Worm (Caenorhabditis elegans) whole organism, mixed stage, embryonic: ENCODE data around the gene Y62H9A.1.

ENCODE experiments used
- blmp-1 ChIP-seq: fragments of 150-350 bp; optimal IDR thresholded peaks from 2 replicates; lab custom pipeline; 2014; ENCODE audit warnings: missing biosample characterization, missing genetic modification characterization
- ceh-43 ChIP-seq: fragments of 200-800 bp; sonication (Bioruptor generic); optimal IDR thresholded peaks from 2 replicates; lab custom pipeline; 2018; ENCODE audit warnings: mild to moderate bottlenecking, missing genetic modification characterization, moderate library complexity, missing compliant biosample characterization
- ces-1 ChIP-seq: fragments of 150-350 bp; optimal IDR thresholded peaks from 2 replicates; lab custom pipeline; 2014; ENCODE audit warnings: missing biosample characterization, missing genetic modification reagents, missing genetic modification characterization
- cnd-1 ChIP-seq: fragments of 200-800 bp; sonication (Bioruptor generic); optimal IDR thresholded peaks from 2 replicates; lab custom pipeline; 2018; ENCODE audit warnings: mild to moderate bottlenecking, missing genetic modification characterization, missing compliant biosample characterization
- elt-1 ChIP-seq: sonication (generic microtip); optimal IDR thresholded peaks from 2 replicates; lab custom pipeline; 2017; ENCODE audit warnings: missing genetic modification characterization, mild to moderate bottlenecking, missing compliant biosample characterization, antibody characterized with exemption, moderate library complexity, borderline replicate concordance; ENCODE audit not compliant: insufficient read depth
- elt-3 ChIP-seq: fragments of 150-350 bp; optimal IDR thresholded peaks from 2 replicates; lab custom pipeline; 2014; ENCODE audit warnings: missing biosample characterization, missing genetic modification characterization
- flh-1 ChIP-seq: fragments of 200-800 bp; sonication (Bioruptor generic); optimal IDR thresholded peaks from 2 replicates; lab custom pipeline; 2018; ENCODE audit warnings: mild to moderate bottlenecking, missing genetic modification characterization, moderate library complexity, missing compliant biosample characterization
- ham-2 ChIP-seq: fragments of 200-800 bp; sonication (Bioruptor generic); optimal IDR thresholded peaks from 2 replicates; lab custom pipeline; 2018; ENCODE audit warnings: mild to moderate bottlenecking, missing genetic modification characterization, missing compliant biosample characterization
- hlh-1 ChIP-seq: fragments of 150-350 bp; optimal IDR thresholded peaks from 2 replicates; lab custom pipeline; 2014; ENCODE audit warnings: missing biosample characterization, missing genetic modification reagents, missing genetic modification characterization
- lin-13 ChIP-seq: fragments of 150-350 bp; optimal IDR thresholded peaks from 2 replicates; lab custom pipeline; 2014; ENCODE audit warnings: missing biosample characterization, missing genetic modification characterization
- lin-32 ChIP-seq: fragments of 200-800 bp; sonication (Bioruptor generic); optimal IDR thresholded peaks from 2 replicates; lab custom pipeline; 2018; ENCODE audit warnings: mild to moderate bottlenecking, missing genetic modification characterization, missing compliant biosample characterization
- lsy-2 ChIP-seq: fragments of 150-350 bp; optimal IDR thresholded peaks from 2 replicates; lab custom pipeline; 2014; ENCODE audit warnings: missing biosample characterization, missing genetic modification characterization
- mab-5 ChIP-seq: fragments of 150-350 bp; optimal IDR thresholded peaks from 2 replicates; lab custom pipeline; 2014; ENCODE audit warnings: missing biosample characterization, missing genetic modification characterization
- mep-1 ChIP-seq: fragments of 150-350 bp; optimal IDR thresholded peaks from 2 replicates; lab custom pipeline; 2017; ENCODE audit warnings: missing biosample characterization, missing genetic modification reagents, missing genetic modification characterization, inconsistent platforms
- nhr-237 ChIP-seq: fragments of 150-350 bp; optimal IDR thresholded peaks from 2 replicates; lab custom pipeline; 2014; ENCODE audit warnings: missing biosample characterization, missing genetic modification characterization
- nhr-28 ChIP-seq: fragments of 150-350 bp; optimal IDR thresholded peaks from 2 replicates; lab custom pipeline; 2014; ENCODE audit warnings: missing biosample characterization, missing genetic modification characterization
- nhr-76 ChIP-seq: sonication (generic microtip); optimal IDR thresholded peaks from 2 replicates; lab custom pipeline; 2017; ENCODE audit warnings: missing biosample characterization, missing genetic modification characterization
- pha-4 ChIP-seq: fragments of 150-350 bp; optimal IDR thresholded peaks from 2 replicates; lab custom pipeline; 2018; ENCODE audit warnings: missing biosample characterization, missing genetic modification reagents, missing genetic modification characterization
- sem-2 ChIP-seq: fragments of 200-800 bp; sonication (Bioruptor generic); optimal IDR thresholded peaks from 2 replicates; lab custom pipeline; 2018; ENCODE audit warnings: mild to moderate bottlenecking, missing genetic modification characterization, missing compliant biosample characterization
- snpc-4 ChIP-seq: fragments of 150-350 bp; optimal IDR thresholded peaks from 2 replicates; lab custom pipeline; 2014; ENCODE audit warnings: missing biosample characterization, missing genetic modification characterization
- sptf-1 ChIP-seq: sonication (generic microtip); optimal IDR thresholded peaks from 2 replicates; lab custom pipeline; 2017; ENCODE audit warnings: mild to moderate bottlenecking, missing genetic modification characterization, moderate library complexity, missing compliant biosample characterization
- tbx-8 ChIP-seq: fragments of 200-800 bp; sonication (Bioruptor generic); optimal IDR thresholded peaks from 2 replicates; lab custom pipeline; 2018; ENCODE audit warnings: mild to moderate bottlenecking, missing genetic modification characterization, moderate library complexity, missing compliant biosample characterization
- unc-39 ChIP-seq: fragments of 150-350 bp; optimal IDR thresholded peaks from 2 replicates; lab custom pipeline; 2014; ENCODE audit warnings: missing biosample characterization, missing genetic modification characterization
- unc-62 ChIP-seq: fragments of 150-350 bp; optimal IDR thresholded peaks from 2 replicates; lab custom pipeline; 2014; ENCODE audit warnings: missing biosample characterization, missing genetic modification reagents, missing genetic modification characterization
- zip-8 ChIP-seq: fragments of 150-350 bp; optimal IDR thresholded peaks from 2 replicates; lab custom pipeline; 2014; ENCODE audit warnings: missing biosample characterization, missing genetic modification characterization
- ztf-11 ChIP-seq: fragments of 150-350 bp; optimal IDR thresholded peaks from 2 replicates; lab custom pipeline; 2014; ENCODE audit warnings: missing biosample characterization, missing genetic modification characterization

The Y62H9A.1 gene

DNA sequence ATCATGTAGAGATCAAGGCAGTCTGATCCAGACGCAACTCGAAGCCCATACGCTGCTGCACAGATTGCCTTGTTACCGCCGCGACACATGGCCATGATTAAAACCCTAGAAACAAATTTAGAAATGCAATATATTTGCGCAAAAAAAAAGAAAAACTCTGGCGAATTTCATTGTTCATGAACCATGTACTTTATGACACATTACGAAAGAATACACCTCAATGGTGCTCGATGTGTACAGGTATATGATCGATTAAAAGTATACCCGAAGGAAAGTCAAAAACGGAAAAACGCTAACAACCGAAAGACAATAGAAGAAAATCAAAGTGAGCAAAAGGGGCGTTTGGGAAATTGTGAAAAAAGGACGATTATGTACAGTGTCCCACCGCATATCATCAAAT, 17.0 kb downstream of the Y62H9A.1 start, which contains the start of gene Y62H9A.8:
TSS of gene Y62H9A.8 (minus strand) at position 101 of the 400 bp plus-strand sequence.
- TF ChIP-seq pha-4 (no peak), tbx-8 (GFP tag; lab: Kevin White, UChicago) (no peak), zip-8 (tag; lab: Kevin White, UChicago) (no peak), sem-2 (GFP tag; lab: Kevin White, UChicago) (no peak), ham-2 (GFP tag; lab: Kevin White, UChicago) (no peak), ces-1 (GFP tag; lab: Kevin White, UChicago) (no peak), mab-5 (tag; lab: Kevin White, UChicago) (no peak), cnd-1 (tag; lab: Kevin White, UChicago) (no peak), ceh-43 (no peak), lsy-2 (tag; lab: Kevin White, UChicago) (no peak), elt-3 (tag; lab: Kevin White, UChicago) (no peak), elt-1 (tag; lab: Kevin White, UChicago) (no peak), hlh-1 (tag; lab: Kevin White, UChicago) (no peak), lin-32 (GFP tag; lab: Kevin White, UChicago) (no peak), sptf-1 (tag; lab: Kevin White, UChicago) (no peak), nhr-76 (tag; lab: Kevin White, UChicago) (no peak), snpc-4 (no peak), nhr-28 (tag; lab: Kevin White, UChicago) (no peak), blmp-1 (tag; lab: Kevin White, UChicago) (no peak)

DNA sequence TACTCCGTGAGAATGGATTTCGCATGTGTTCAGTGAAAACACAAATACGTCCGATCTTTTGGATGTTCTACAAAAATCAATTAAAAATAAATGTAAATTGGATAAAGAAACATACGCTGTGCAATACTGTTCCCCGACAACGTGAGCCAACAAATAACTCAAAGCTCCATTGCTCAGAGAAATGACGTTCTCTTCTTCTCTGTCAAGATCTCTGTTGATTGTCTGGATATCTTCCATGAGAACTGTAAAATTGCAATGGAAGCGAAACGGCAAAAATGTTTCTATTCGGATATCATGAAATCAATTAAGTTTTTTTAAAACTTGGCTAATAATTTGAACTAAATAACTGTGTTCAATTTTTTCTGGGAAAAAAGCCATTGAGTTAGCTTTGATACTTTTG, 21.4 kb downstream of the Y62H9A.1 start:
- TF ChIP-seq lsy-2 (tag; lab: Kevin White, UChicago) (no peak), nhr-237 (tag; lab: Kevin White, UChicago) (no peak), snpc-4 (no peak), flh-1 (GFP tag; lab: Kevin White, UChicago) (no peak), ztf-11 (tag; lab: Kevin White, UChicago) (no peak), ces-1 (GFP tag; lab: Kevin White, UChicago) (no peak), lin-13 (tag; lab: Kevin White, UChicago) (no peak), nhr-76 (tag; lab: Kevin White, UChicago) (no peak), lin-32 (GFP tag; lab: Kevin White, UChicago) (no peak), unc-62 (GFP tag; lab: Kevin White, UChicago) (no peak), mab-5 (tag; lab: Kevin White, UChicago) (no peak), unc-39 (tag; lab: Kevin White, UChicago) (no peak)

DNA sequence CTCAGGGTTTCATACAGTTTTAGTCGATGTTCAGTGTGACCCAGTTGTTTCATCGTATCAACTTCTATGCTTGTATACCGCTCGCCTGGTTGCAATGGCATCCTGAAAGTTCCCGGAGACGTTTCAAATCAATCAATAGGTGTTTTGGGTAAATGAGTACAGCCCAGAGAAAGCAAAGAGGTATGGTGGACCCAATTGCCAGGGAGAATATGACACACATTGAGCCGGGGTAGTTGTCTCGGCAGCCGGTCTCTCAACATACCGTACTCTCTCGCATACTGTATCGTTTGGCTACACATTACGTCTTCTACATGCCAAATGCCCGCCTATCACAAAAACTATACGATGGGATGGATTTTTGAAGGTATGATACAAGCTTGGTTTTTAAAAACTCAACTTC, 22.7 kb downstream of the Y62H9A.1 start, which contains the start of gene Y62H9A.9:
TSS of gene Y62H9A.9 (minus strand) at position 101 of the 400 bp plus-strand sequence.
- TF ChIP-seq ces-1 (GFP tag; lab: Kevin White, UChicago) (no peak), zip-8 (tag; lab: Kevin White, UChicago) (no peak), snpc-4 (no peak), lsy-2 (tag; lab: Kevin White, UChicago) (no peak)

DNA sequence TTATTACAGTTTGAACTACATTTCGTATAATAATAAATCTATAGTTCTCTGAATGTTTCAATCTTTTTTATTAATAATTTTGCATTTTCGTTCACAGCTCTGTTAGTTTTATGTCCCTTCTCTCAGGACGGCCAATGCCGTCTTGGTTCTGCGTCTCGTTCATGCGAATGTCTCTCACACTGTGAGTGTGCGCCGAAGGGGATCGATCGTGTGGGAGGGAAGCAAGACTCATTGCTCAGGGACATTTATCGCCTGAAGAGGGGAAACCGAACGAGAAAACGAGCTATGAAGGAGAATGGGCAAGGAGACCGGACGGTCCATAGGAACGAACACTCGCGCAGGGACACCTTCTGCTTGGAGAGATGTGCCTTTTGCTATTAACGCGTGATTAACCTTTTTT, 23.7 kb downstream of the Y62H9A.1 start:
- TF ChIP-seq ces-1 (GFP tag; lab: Kevin White, UChicago) (peak; percentile 27), cnd-1 (tag; lab: Kevin White, UChicago) (no peak), unc-62 (GFP tag; lab: Kevin White, UChicago) (no peak), flh-1 (GFP tag; lab: Kevin White, UChicago) (no peak), ztf-11 (tag; lab: Kevin White, UChicago) (no peak), pha-4 (no peak), mep-1 (tag; lab: Kevin White, UChicago) (peak; percentile 15), lsy-2 (tag; lab: Kevin White, UChicago) (no peak)
- TF ChIP-seq, all 35 proteins: peak for 2

DNA sequence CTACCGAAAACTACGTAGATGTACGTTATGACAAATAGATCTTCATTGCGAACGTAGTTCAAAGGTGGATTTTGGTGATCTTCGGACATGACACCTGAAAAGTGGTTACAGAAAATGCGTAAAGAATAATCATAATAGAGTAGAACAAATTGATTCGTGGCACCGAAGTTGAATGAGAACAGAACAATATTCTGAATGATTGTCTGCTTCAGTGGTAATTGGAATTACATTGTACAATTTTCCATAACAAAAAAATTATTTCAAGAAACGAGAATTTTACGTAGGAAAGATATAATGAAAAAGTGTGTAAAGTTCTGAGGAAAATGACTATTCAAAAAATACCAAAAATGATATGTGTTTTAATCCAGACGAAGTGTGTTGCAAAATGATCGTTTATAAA, 27.3 kb downstream of the Y62H9A.1 start, which contains the start of gene Y62H9A.10:
TSS of gene Y62H9A.10 (minus strand) at position 101 of the 400 bp plus-strand sequence.
- TF ChIP-seq unc-62 (GFP tag; lab: Kevin White, UChicago) (no peak), nhr-76 (tag; lab: Kevin White, UChicago) (no peak)

DNA sequence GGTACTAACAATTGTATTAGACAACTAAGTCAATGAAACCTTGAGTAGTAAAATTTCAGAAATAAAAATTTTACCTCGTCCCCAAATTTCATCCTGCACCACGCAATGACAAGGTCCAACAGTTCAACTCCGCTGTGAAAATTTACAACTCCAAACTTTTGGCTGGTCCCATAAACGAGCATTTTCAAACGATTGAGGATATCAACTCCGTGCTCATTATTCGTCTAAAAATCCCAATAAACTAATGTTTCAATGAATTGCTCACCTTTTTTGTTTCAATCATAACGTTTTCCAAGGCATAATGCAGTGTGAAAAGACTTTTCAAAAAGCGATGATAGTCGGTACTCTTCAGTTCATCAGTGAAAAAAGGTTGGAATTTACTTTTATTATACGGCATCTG, 31.3 kb downstream of the Y62H9A.1 start:
- no peak for TF ChIP-seq ces-1 (GFP tag; lab: Kevin White, UChicago)
- no peak for TF ChIP-seq snpc-4
- no peak for TF ChIP-seq nhr-76 (tag; lab: Kevin White, UChicago)
- TF ChIP-seq hlh-1 (tag; lab: Kevin White, UChicago) = no peak
- TF ChIP-seq, all 35 proteins: peak for 0
